Worm (Caenorhabditis elegans) whole organism, mixed stage, embryonic: ENCODE data around the gene Y32H12A.8.

Experiments
- mab-5 ChIP-seq: fragments of 150-350 bp; optimal IDR thresholded peaks from 2 replicates; lab custom pipeline; 2014; ENCODE audit warnings: missing biosample characterization, missing genetic modification characterization
- nhr-237 ChIP-seq: fragments of 150-350 bp; optimal IDR thresholded peaks from 2 replicates; lab custom pipeline; 2014; ENCODE audit warnings: missing biosample characterization, missing genetic modification characterization

- TF ChIP-seq nhr-237 (tag; lab: Kevin White, UChicago) (no peak), mab-5 (tag; lab: Kevin White, UChicago) (no peak)
Observed at ce11 chrIII:5440540-5440939, 34.7 kb upstream of the Y32H12A.8 start, which contains the start of gene W03A5.6.
